Worm (Caenorhabditis elegans) whole organism, midembryonic: Measurements from ENCODE around the gene T11F9.10.

Source experiments
- cog-1 ChIP-seq: sonication (generic microtip); optimal IDR thresholded peaks from 2 replicates; lab custom pipeline; 2016; ENCODE audit warnings: missing genetic modification characterization, missing compliant biosample characterization
- med-1 ChIP-seq: sonication (generic microtip); optimal IDR thresholded peaks from 2 replicates; lab custom pipeline; 2017; ENCODE audit warnings: missing genetic modification characterization, mild to moderate bottlenecking, missing compliant biosample characterization, antibody characterized with exemption, missing genetic modification reagents; ENCODE audit not compliant: insufficient read depth
- tab-1 ChIP-seq: fragments of 200-800 bp; sonication (Bioruptor generic); IDR thresholded peaks from 2 replicates; pipeline ENCODE4 v1.3.6; 2022; ENCODE audit warnings: missing genetic modification characterization, missing compliant biosample characterization
- ztf-23 ChIP-seq: fragments of 200-800 bp; sonication (Bioruptor generic); IDR thresholded peaks from 2 replicates; pipeline ENCODE4 v1.3.6; 2022; ENCODE audit warnings: missing genetic modification reagents, missing genetic modification characterization, missing compliant biosample characterization

- TF ChIP-seq cog-1 (no peak), ztf-23 (GFP tag; lab: Robert Waterston, UW) (no peak), med-1 (GFP tag; lab: Kevin White, UChicago) (no peak), tab-1 (GFP tag; lab: Robert Waterston, UW) (no peak)
Observed at ce11 chrV:11470210-11470713, 16.5 kb upstream of the T11F9.10 start, which contains the start of gene aat-6.
